Worm (Caenorhabditis elegans): ENCODE measurements around the gene K03H9.3.

DNA sequence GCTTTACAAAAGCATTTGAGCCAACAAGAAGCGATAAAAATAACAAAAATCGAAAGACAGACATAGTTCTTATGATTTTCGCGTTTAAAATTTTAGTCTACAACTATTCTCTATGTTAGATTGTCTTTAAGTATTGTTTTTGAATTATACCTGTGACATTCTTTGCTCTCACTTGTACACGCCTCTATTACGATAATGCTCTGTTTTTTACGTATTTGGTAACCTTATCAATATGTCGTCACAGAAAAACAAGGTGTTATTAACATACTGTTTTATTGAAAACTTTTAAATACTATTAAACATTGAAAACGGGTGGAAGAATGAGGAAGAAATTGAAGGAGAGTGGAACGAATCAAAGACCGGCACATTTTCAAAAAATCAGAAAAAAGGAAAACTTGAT is 15.6 kb upstream of the K03H9.3 start, which contains the start of gene spp-11:
- no peak for TF ChIP-seq W03F9.2 (tag; optimal IDR thresholded peaks at IDR 0.05)
- TF ChIP-seq dao-5 (tag; optimal IDR thresholded peaks at IDR 0.05): no peak
